ENCODE assay signal across 1 worm cellular context in the genomic region with DNA sequence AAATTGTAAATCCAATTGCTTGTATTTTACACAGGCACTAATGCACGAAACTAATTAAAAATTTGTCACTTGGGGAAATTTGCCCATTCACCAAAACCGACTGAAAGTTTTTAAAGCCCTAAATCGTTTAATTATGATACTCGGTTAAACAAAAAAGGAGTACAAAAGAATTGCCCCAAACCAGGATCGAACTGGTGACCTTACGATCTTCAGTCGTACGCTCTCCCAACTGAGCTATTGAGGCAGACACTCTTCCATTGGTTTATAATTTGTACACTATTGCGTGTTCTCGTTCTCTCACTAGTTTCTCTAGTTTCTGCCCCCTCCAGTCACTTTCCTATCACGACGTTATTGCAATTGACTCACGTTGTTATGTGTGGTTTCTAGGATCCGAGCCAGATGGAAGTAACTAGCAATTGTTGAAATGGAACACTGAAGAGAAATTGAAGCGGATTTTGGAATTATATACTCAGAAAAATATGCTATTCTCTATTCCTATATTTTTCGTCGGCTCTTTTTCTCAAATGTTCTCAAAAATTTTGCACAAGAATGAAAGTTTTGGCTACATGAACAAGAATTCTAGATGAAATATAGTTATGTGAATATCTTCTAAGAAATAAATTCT.
TF ChIP-seq lines count a peak whose summit lies in the region.

No protein-coding gene starts in this region.

TF ChIP-seq in whole organism, L1 larva, 84 proteins besides CTCF, POLR2A, EP300 and RAD21 (continued from another document):
- TF ChIP-seq efl-3 (GFP tag; optimal IDR thresholded peaks at IDR 0.05; lab: Kevin White, UChicago) (no peak), mdl-1 (tag; optimal IDR thresholded peaks at IDR 0.05; lab: Kevin White, UChicago) (peak in 1 of 2 experiments; percentile 13), nhr-11 (tag; optimal IDR thresholded peaks at IDR 0.05; lab: Kevin White, UChicago) (no peak), pag-3 (tag; optimal IDR thresholded peaks at IDR 0.05; lab: Kevin White, UChicago; ENCODE audit: borderline replicate concordance, insufficient read depth) (no peak), rnt-1 (tag; optimal IDR thresholded peaks at IDR 0.05; lab: Kevin White, UChicago) (peak; percentile 54)
